Worm (Caenorhabditis elegans) whole organism, young adult: ENCODE measurements around the gene sqv-2.

ENCODE experiments used
- B0035.1 ChIP-seq: sonication (generic microtip); optimal IDR thresholded peaks from 2 replicates; lab custom pipeline; 2016; ENCODE audit warnings: missing genetic modification characterization, mild to moderate bottlenecking, missing compliant biosample characterization, missing genotype, missing genetic modification reagents
- B0336.3 ChIP-seq: fragments of 200-800 bp; sonication (Bioruptor generic); IDR thresholded peaks from 2 replicates; pipeline ENCODE4 v1.3.6; 2022; ENCODE audit warnings: missing genetic modification characterization, missing compliant biosample characterization
- F10E7.11 ChIP-seq: sonication (generic microtip); optimal IDR thresholded peaks from 2 replicates; lab custom pipeline; 2017; ENCODE audit warnings: mild to moderate bottlenecking, missing genetic modification characterization, moderate library complexity, missing compliant biosample characterization
- F33H1.4 ChIP-seq: fragments of 200-800 bp; sonication (Bioruptor generic); IDR thresholded peaks from 2 replicates; pipeline ENCODE4 v1.3.6; 2022; ENCODE audit warnings: missing genetic modification reagents, missing genetic modification characterization, missing compliant biosample characterization
- F57C9.4 ChIP-seq: sonication (generic microtip); optimal IDR thresholded peaks from 2 replicates; lab custom pipeline; 2017; ENCODE audit warnings: mild to moderate bottlenecking, missing genetic modification characterization, missing compliant biosample characterization
- Y53F4B.3 ChIP-seq: fragments of 200-800 bp; sonication (Bioruptor generic); IDR thresholded peaks from 2 replicates; pipeline ENCODE4 v1.3.6; 2022; ENCODE audit warnings: missing genetic modification reagents, missing genetic modification characterization, missing compliant biosample characterization
- ZK185.1 ChIP-seq: sonication (generic microtip); optimal IDR thresholded peaks from 2 replicates; lab custom pipeline; 2016; ENCODE audit warnings: mild to moderate bottlenecking, missing genetic modification characterization, missing compliant biosample characterization; ENCODE audit not compliant: poor library complexity, severe bottlenecking
- aptf-2 ChIP-seq: fragments of 200-800 bp; sonication (Bioruptor generic); conservative IDR thresholded peaks from 2 replicates; pipeline ENCODE4 v1.3.6; 2022; ENCODE audit warnings: missing genetic modification reagents, missing genetic modification characterization, missing compliant biosample characterization
- atf-7 ChIP-seq: sonication (generic microtip); optimal IDR thresholded peaks from 2 replicates; lab custom pipeline; 2017; ENCODE audit warnings: mild to moderate bottlenecking, missing genetic modification characterization, missing compliant biosample characterization
- athp-1 ChIP-seq: sonication (generic microtip); optimal IDR thresholded peaks from 2 replicates; lab custom pipeline; 2017; ENCODE audit warnings: mild to moderate bottlenecking, missing genetic modification characterization, missing compliant biosample characterization
- attf-5 ChIP-seq: fragments of 200-800 bp; sonication (Bioruptor generic); optimal IDR thresholded peaks from 2 replicates; lab custom pipeline; 2018; ENCODE audit warnings: mild to moderate bottlenecking, missing genetic modification characterization, missing compliant biosample characterization
- bed-1 ChIP-seq: fragments of 200-800 bp; sonication (Bioruptor generic); IDR thresholded peaks from 2 replicates; pipeline ENCODE4 v1.3.6; 2022; ENCODE audit warnings: missing genetic modification reagents, missing genetic modification characterization, missing compliant biosample characterization
- ceh-27 ChIP-seq: fragments of 200-800 bp; sonication (Bioruptor generic); optimal IDR thresholded peaks from 2 replicates; lab custom pipeline; 2018; ENCODE audit warnings: mild to moderate bottlenecking, missing genetic modification characterization, moderate library complexity, missing compliant biosample characterization
- ceh-40 ChIP-seq: fragments of 200-800 bp; sonication (Bioruptor generic); IDR thresholded peaks from 2 replicates; pipeline ENCODE4 v1.3.6; 2022; ENCODE audit warnings: missing genetic modification characterization, missing compliant biosample characterization
- ceh-91 ChIP-seq: fragments of 200-800 bp; sonication (Bioruptor generic); IDR thresholded peaks from 2 replicates; pipeline ENCODE4 v1.3.6; 2022; ENCODE audit warnings: missing genetic modification reagents, missing genetic modification characterization, missing compliant biosample characterization
- dpl-1 ChIP-seq: fragments of 150-350 bp; optimal IDR thresholded peaks from 2 replicates; lab custom pipeline; 2014; ENCODE audit warnings: missing biosample characterization, missing genetic modification reagents, missing genetic modification characterization
- egrh-3 ChIP-seq: fragments of 200-800 bp; sonication (Bioruptor generic); IDR thresholded peaks from 2 replicates; pipeline ENCODE4 v1.3.6; 2022; ENCODE audit warnings: missing genetic modification reagents, missing genetic modification characterization, missing compliant biosample characterization
- fkh-3 ChIP-seq: sonication (generic microtip); optimal IDR thresholded peaks from 2 replicates; lab custom pipeline; 2016; ENCODE audit warnings: mild to moderate bottlenecking, missing genetic modification characterization, missing compliant biosample characterization
- gei-17 ChIP-seq: fragments of 200-800 bp; sonication (Bioruptor generic); optimal IDR thresholded peaks from 2 replicates; lab custom pipeline; 2018; ENCODE audit warnings: mild to moderate bottlenecking, missing genetic modification characterization, missing compliant biosample characterization
- hlh-26 ChIP-seq: fragments of 200-800 bp; sonication (Bioruptor generic); conservative IDR thresholded peaks from 2 replicates; pipeline ENCODE4 v1.3.6; 2022; ENCODE audit warnings: missing genetic modification reagents, missing genetic modification characterization, missing compliant biosample characterization
- hmg-1.2 ChIP-seq: fragments of 200-800 bp; sonication (Bioruptor generic); IDR thresholded peaks from 2 replicates; pipeline ENCODE4 v1.3.6; 2022; ENCODE audit warnings: missing genetic modification reagents, missing genetic modification characterization, missing compliant biosample characterization
- hmg-20 ChIP-seq: fragments of 200-800 bp; sonication (Bioruptor generic); IDR thresholded peaks from 2 replicates; pipeline ENCODE4 v1.3.6; 2022; ENCODE audit warnings: missing genetic modification reagents, missing genetic modification characterization, missing compliant biosample characterization
- hrde-1 ChIP-seq: sonication (generic microtip); optimal IDR thresholded peaks from 2 replicates; lab custom pipeline; 2016; ENCODE audit warnings: missing genetic modification characterization, mild to moderate bottlenecking, missing compliant biosample characterization, moderate library complexity, missing genotype, missing genetic modification reagents, borderline replicate concordance
- let-607 ChIP-seq, 2 experiments: fragments of 200-800 bp in 1 of 2; sonication (Bioruptor generic) in 1 of 2; sonication (generic microtip) in 1 of 2; optimal IDR thresholded peaks; 2 replicates each; lab custom pipeline; 2016 to 2018; ENCODE audit warnings: mild to moderate bottlenecking in 2 of 2, missing compliant biosample characterization in 2 of 2, missing genetic modification characterization in 2 of 2, moderate library complexity in 2 of 2, missing genotype in 1 of 2
- lin-26 ChIP-seq: fragments of 200-800 bp; sonication (Bioruptor generic); IDR thresholded peaks from 2 replicates; pipeline ENCODE4 v1.3.6; 2022; ENCODE audit warnings: missing genetic modification reagents, missing genetic modification characterization, missing compliant biosample characterization
- lin-35 ChIP-seq, 3 experiments: fragments of 150-350 bp in 2 of 3; sonication (generic microtip) in 1 of 3; optimal IDR thresholded peaks; 2 replicates each; lab custom pipeline; 2014 to 2018; ENCODE audit warnings: missing biosample characterization in 3 of 3, missing genetic modification characterization in 3 of 3, missing genetic modification reagents in 3 of 3
- lin-40 ChIP-seq: sonication (generic microtip); optimal IDR thresholded peaks from 2 replicates; lab custom pipeline; 2016; ENCODE audit warnings: missing genetic modification characterization, mild to moderate bottlenecking, missing compliant biosample characterization, missing genotype, missing genetic modification reagents
- lir-1 ChIP-seq: fragments of 200-800 bp; sonication (Bioruptor generic); conservative IDR thresholded peaks from 2 replicates; pipeline ENCODE4 v1.3.6; 2022; ENCODE audit warnings: missing genetic modification reagents, missing genetic modification characterization, missing compliant biosample characterization
- madf-3 ChIP-seq: fragments of 200-800 bp; sonication (Bioruptor generic); IDR thresholded peaks from 2 replicates; pipeline ENCODE4 v1.3.6; 2022; ENCODE audit warnings: missing genetic modification reagents, missing genetic modification characterization, missing compliant biosample characterization
- madf-8 ChIP-seq: fragments of 200-800 bp; sonication (Bioruptor generic); conservative IDR thresholded peaks from 2 replicates; pipeline ENCODE4 v1.3.6; 2022; ENCODE audit warnings: missing genetic modification reagents, missing genetic modification characterization, missing compliant biosample characterization
- nhr-80 ChIP-seq: sonication (generic microtip); optimal IDR thresholded peaks from 2 replicates; lab custom pipeline; 2016; ENCODE audit warnings: missing genetic modification characterization, missing compliant biosample characterization
- nhr-90 ChIP-seq: sonication (generic microtip); optimal IDR thresholded peaks from 2 replicates; lab custom pipeline; 2016; ENCODE audit warnings: missing genotype, mild to moderate bottlenecking, missing genetic modification characterization, missing compliant biosample characterization
- pbrm-1 ChIP-seq: fragments of 200-800 bp; sonication (Bioruptor generic); IDR thresholded peaks from 2 replicates; pipeline ENCODE4 v1.3.6; 2022; ENCODE audit warnings: missing genetic modification reagents, missing genetic modification characterization, missing compliant biosample characterization
- snpc-1.1 ChIP-seq: sonication (generic microtip); optimal IDR thresholded peaks from 2 replicates; lab custom pipeline; 2017; ENCODE audit warnings: missing genetic modification characterization, mild to moderate bottlenecking, missing compliant biosample characterization, antibody characterized with exemption, moderate library complexity, missing genotype, missing genetic modification reagents; ENCODE audit not compliant: insufficient read depth
- snpc-3.4 ChIP-seq: sonication (generic microtip); optimal IDR thresholded peaks from 2 replicates; lab custom pipeline; 2017; ENCODE audit warnings: missing genetic modification characterization, mild to moderate bottlenecking, missing compliant biosample characterization, antibody characterized with exemption, moderate library complexity, missing genotype, missing genetic modification reagents
- snpc-4 ChIP-seq, 5 experiments: fragments of 150-350 bp in 1 of 5; sonication (generic microtip) in 4 of 5; optimal IDR thresholded peaks; 2 replicates each; lab custom pipeline; 2014 to 2018; ENCODE audit warnings: missing genetic modification characterization in 5 of 5, missing biosample characterization in 3 of 5, antibody characterized with exemption in 2 of 5, mild to moderate bottlenecking in 2 of 5, missing compliant biosample characterization in 2 of 5, missing genotype in 2 of 5, moderate library complexity in 2 of 5, missing genetic modification reagents in 1 of 5
- unc-130 ChIP-seq: sonication (generic microtip); optimal IDR thresholded peaks from 2 replicates; lab custom pipeline; 2016; ENCODE audit warnings: missing genetic modification reagents, missing genetic modification characterization, missing compliant biosample characterization
- xnd-1 ChIP-seq: sonication (generic microtip); optimal IDR thresholded peaks from 2 replicates; lab custom pipeline; 2016; ENCODE audit warnings: missing genotype, missing genetic modification reagents, missing genetic modification characterization, missing compliant biosample characterization
- zim-3 ChIP-seq: sonication (generic microtip); optimal IDR thresholded peaks from 2 replicates; lab custom pipeline; 2017; ENCODE audit warnings: mild to moderate bottlenecking, missing genetic modification characterization, moderate library complexity, missing compliant biosample characterization
- ztf-28 ChIP-seq: fragments of 200-800 bp; sonication (Bioruptor generic); IDR thresholded peaks from 2 replicates; pipeline ENCODE4 v1.3.6; 2022; ENCODE audit warnings: missing genetic modification reagents, missing genetic modification characterization, missing compliant biosample characterization

Gene sqv-2

ce11 chrII:2920817-2921458 lies 26.7 kb upstream of the sqv-2 start (continued):
- no peak for TF ChIP-seq hmg-20 (GFP tag; lab: Robert Waterston, UW)
- TF ChIP-seq hrde-1 (tag; lab: Kevin White, UChicago), result peak; percentile 73
- peak; percentile 46 for TF ChIP-seq snpc-3.4 (tag; lab: Kevin White, UChicago)
- TF ChIP-seq nhr-90, result peak; percentile 62
- TF ChIP-seq unc-130, result peak; percentile 59
- TF ChIP-seq bed-1 (GFP tag; lab: Robert Waterston, UW), result 0 out of 2 replicates have a peak, but pooled peaks have one; percentile 43
- no peak for TF ChIP-seq ZK185.1
- peak; percentile 22 for TF ChIP-seq snpc-4 (GFP tag; optimal IDR thresholded peaks at IDR 0.05; lab: Kevin White, UChicago)
- peak in 2 of 4 experiments; percentile 39 to 45 for TF ChIP-seq snpc-4 (tag; optimal IDR thresholded peaks at IDR 0.05; lab: Kevin White, UChicago)
- no peak for TF ChIP-seq egrh-3
- TF ChIP-seq pbrm-1, result peak; percentile 74
- peak; percentile 86 for TF ChIP-seq athp-1 (tag; lab: Kevin White, UChicago)
- no peak for TF ChIP-seq ceh-40 (GFP tag; lab: Robert Waterston, UW)
- peak in 1 of 3 experiments; percentile 31 for TF ChIP-seq lin-35 (GFP tag; optimal IDR thresholded peaks at IDR 0.05; lab: Kevin White, UChicago)
- TF ChIP-seq B0035.1, result peak; percentile 40
- TF ChIP-seq aptf-2 (GFP tag; lab: Robert Waterston, UW), result no peak
- TF ChIP-seq Y53F4B.3, result no peak
- peak; percentile 44 for TF ChIP-seq gei-17 (GFP tag; lab: Kevin White, UChicago)
- TF ChIP-seq fkh-3, result no peak
- TF ChIP-seq hmg-1.2 (GFP tag; lab: Robert Waterston, UW), result peak; percentile 99
- TF ChIP-seq madf-3 (GFP tag; lab: Robert Waterston, UW), result no peak; the same call in none of the 2 replicates
- peak; percentile 84 for TF ChIP-seq ceh-91
- TF ChIP-seq lin-40 (tag; lab: Kevin White, UChicago), result peak; percentile 40
- TF ChIP-seq hlh-26, result 0 out of 2 replicates have a peak, but pooled peaks have one; percentile 56
- TF ChIP-seq atf-7 (tag; lab: Kevin White, UChicago), result peak; percentile 70
- TF ChIP-seq dpl-1 (GFP tag; lab: Kevin White, UChicago), result peak; percentile 49
- peak; percentile 7; the same call in 1 of the 2 replicates for TF ChIP-seq lir-1 (GFP tag; lab: Robert Waterston, UW)
- peak; percentile 3 for TF ChIP-seq nhr-80 (tag; lab: Kevin White, UChicago)
- peak; percentile 74 for TF ChIP-seq attf-5
- TF ChIP-seq B0336.3 (GFP tag; lab: Robert Waterston, UW), result peak; percentile 96
- peak; percentile 85 for TF ChIP-seq madf-8 (GFP tag; lab: Robert Waterston, UW)
- 0 out of 2 replicates have a peak, but pooled peaks have one; percentile 67 for TF ChIP-seq lin-26 (GFP tag; lab: Robert Waterston, UW)
- no peak for TF ChIP-seq ztf-28 (GFP tag; lab: Robert Waterston, UW)
- TF ChIP-seq let-607 (tag; optimal IDR thresholded peaks at IDR 0.05; lab: Kevin White, UChicago), result no peak
- TF ChIP-seq zim-3 (tag; lab: Kevin White, UChicago), result no peak
- TF ChIP-seq F10E7.11 (tag; lab: Kevin White, UChicago), result peak; percentile 37
- TF ChIP-seq F33H1.4 (GFP tag; lab: Robert Waterston, UW), result peak; percentile 89
- TF ChIP-seq xnd-1 (tag; lab: Kevin White, UChicago), result peak; percentile 96
- peak; percentile 46 for TF ChIP-seq ceh-27
- TF ChIP-seq F57C9.4 (tag; lab: Kevin White, UChicago), result no peak
- no peak for TF ChIP-seq snpc-1.1 (tag; lab: Kevin White, UChicago)
